Worm (Caenorhabditis elegans) whole organism, mixed stage, embryonic: ENCODE data around the gene F49C12.4.
A peak's percentile ranks its signal among the peaks of the same experiment; 100 is the strongest.

Experiments
- M03D4.4 ChIP-seq: sonication (generic microtip); optimal IDR thresholded peaks from 2 replicates; lab custom pipeline; 2017; ENCODE audit warnings: mild to moderate bottlenecking, missing genetic modification characterization, missing compliant biosample characterization
- bed-3 ChIP-seq: fragments of 200-800 bp; sonication (Bioruptor generic); optimal IDR thresholded peaks from 3 replicates; lab custom pipeline; 2018; ENCODE audit warnings: mild to moderate bottlenecking, missing genetic modification characterization, moderate library complexity, missing compliant biosample characterization
- blmp-1 ChIP-seq: fragments of 150-350 bp; optimal IDR thresholded peaks from 2 replicates; lab custom pipeline; 2014; ENCODE audit warnings: missing biosample characterization, missing genetic modification characterization
- ceh-43 ChIP-seq: fragments of 200-800 bp; sonication (Bioruptor generic); optimal IDR thresholded peaks from 2 replicates; lab custom pipeline; 2018; ENCODE audit warnings: mild to moderate bottlenecking, missing genetic modification characterization, moderate library complexity, missing compliant biosample characterization
- ceh-83 ChIP-seq: fragments of 200-800 bp; sonication (Bioruptor generic); optimal IDR thresholded peaks from 2 replicates; lab custom pipeline; 2018; ENCODE audit warnings: mild to moderate bottlenecking, missing genetic modification characterization, missing compliant biosample characterization
- ces-1 ChIP-seq: fragments of 150-350 bp; optimal IDR thresholded peaks from 2 replicates; lab custom pipeline; 2014; ENCODE audit warnings: missing biosample characterization, missing genetic modification reagents, missing genetic modification characterization
- cnd-1 ChIP-seq: fragments of 200-800 bp; sonication (Bioruptor generic); optimal IDR thresholded peaks from 2 replicates; lab custom pipeline; 2018; ENCODE audit warnings: mild to moderate bottlenecking, missing genetic modification characterization, missing compliant biosample characterization
- drap-1 ChIP-seq: fragments of 200-800 bp; sonication (Bioruptor generic); optimal IDR thresholded peaks from 3 replicates; lab custom pipeline; 2018; ENCODE audit warnings: mild to moderate bottlenecking, missing genetic modification characterization, missing compliant biosample characterization
- elt-1 ChIP-seq: sonication (generic microtip); optimal IDR thresholded peaks from 2 replicates; lab custom pipeline; 2017; ENCODE audit warnings: missing genetic modification characterization, mild to moderate bottlenecking, missing compliant biosample characterization, antibody characterized with exemption, moderate library complexity, borderline replicate concordance; ENCODE audit not compliant: insufficient read depth
- elt-3 ChIP-seq: fragments of 150-350 bp; optimal IDR thresholded peaks from 2 replicates; lab custom pipeline; 2014; ENCODE audit warnings: missing biosample characterization, missing genetic modification characterization
- flh-1 ChIP-seq: fragments of 200-800 bp; sonication (Bioruptor generic); optimal IDR thresholded peaks from 2 replicates; lab custom pipeline; 2018; ENCODE audit warnings: mild to moderate bottlenecking, missing genetic modification characterization, moderate library complexity, missing compliant biosample characterization
- ham-2 ChIP-seq: fragments of 200-800 bp; sonication (Bioruptor generic); optimal IDR thresholded peaks from 2 replicates; lab custom pipeline; 2018; ENCODE audit warnings: mild to moderate bottlenecking, missing genetic modification characterization, missing compliant biosample characterization
- hlh-1 ChIP-seq: fragments of 150-350 bp; optimal IDR thresholded peaks from 2 replicates; lab custom pipeline; 2014; ENCODE audit warnings: missing biosample characterization, missing genetic modification reagents, missing genetic modification characterization
- lin-13 ChIP-seq: fragments of 150-350 bp; optimal IDR thresholded peaks from 2 replicates; lab custom pipeline; 2014; ENCODE audit warnings: missing biosample characterization, missing genetic modification characterization
- lin-32 ChIP-seq: fragments of 200-800 bp; sonication (Bioruptor generic); optimal IDR thresholded peaks from 2 replicates; lab custom pipeline; 2018; ENCODE audit warnings: mild to moderate bottlenecking, missing genetic modification characterization, missing compliant biosample characterization
- lsy-2 ChIP-seq: fragments of 150-350 bp; optimal IDR thresholded peaks from 2 replicates; lab custom pipeline; 2014; ENCODE audit warnings: missing biosample characterization, missing genetic modification characterization
- mab-5 ChIP-seq: fragments of 150-350 bp; optimal IDR thresholded peaks from 2 replicates; lab custom pipeline; 2014; ENCODE audit warnings: missing biosample characterization, missing genetic modification characterization
- mep-1 ChIP-seq: fragments of 150-350 bp; optimal IDR thresholded peaks from 2 replicates; lab custom pipeline; 2017; ENCODE audit warnings: missing biosample characterization, missing genetic modification reagents, missing genetic modification characterization, inconsistent platforms
- mls-2 ChIP-seq: sonication (generic microtip); optimal IDR thresholded peaks from 2 replicates; lab custom pipeline; 2016; ENCODE audit warnings: mild to moderate bottlenecking, missing genetic modification characterization, moderate library complexity, missing compliant biosample characterization
- nhr-12 ChIP-seq: fragments of 150-350 bp; optimal IDR thresholded peaks from 2 replicates; lab custom pipeline; 2014; ENCODE audit warnings: missing biosample characterization, missing genetic modification characterization
- nhr-237 ChIP-seq: fragments of 150-350 bp; optimal IDR thresholded peaks from 2 replicates; lab custom pipeline; 2014; ENCODE audit warnings: missing biosample characterization, missing genetic modification characterization
- nhr-76 ChIP-seq: sonication (generic microtip); optimal IDR thresholded peaks from 2 replicates; lab custom pipeline; 2017; ENCODE audit warnings: missing biosample characterization, missing genetic modification characterization
- sem-2 ChIP-seq: fragments of 200-800 bp; sonication (Bioruptor generic); optimal IDR thresholded peaks from 2 replicates; lab custom pipeline; 2018; ENCODE audit warnings: mild to moderate bottlenecking, missing genetic modification characterization, missing compliant biosample characterization
- snpc-4 ChIP-seq: fragments of 150-350 bp; optimal IDR thresholded peaks from 2 replicates; lab custom pipeline; 2014; ENCODE audit warnings: missing biosample characterization, missing genetic modification characterization
- sptf-1 ChIP-seq: sonication (generic microtip); optimal IDR thresholded peaks from 2 replicates; lab custom pipeline; 2017; ENCODE audit warnings: mild to moderate bottlenecking, missing genetic modification characterization, moderate library complexity, missing compliant biosample characterization
- tbx-8 ChIP-seq: fragments of 200-800 bp; sonication (Bioruptor generic); optimal IDR thresholded peaks from 2 replicates; lab custom pipeline; 2018; ENCODE audit warnings: mild to moderate bottlenecking, missing genetic modification characterization, moderate library complexity, missing compliant biosample characterization
- unc-120 ChIP-seq: sonication (generic microtip); optimal IDR thresholded peaks from 2 replicates; lab custom pipeline; 2017; ENCODE audit warnings: missing genetic modification characterization, missing compliant biosample characterization; ENCODE audit not compliant: poor library complexity, severe bottlenecking
- unc-39 ChIP-seq: fragments of 150-350 bp; optimal IDR thresholded peaks from 2 replicates; lab custom pipeline; 2014; ENCODE audit warnings: missing biosample characterization, missing genetic modification characterization
- unc-62 ChIP-seq: fragments of 150-350 bp; optimal IDR thresholded peaks from 2 replicates; lab custom pipeline; 2014; ENCODE audit warnings: missing biosample characterization, missing genetic modification reagents, missing genetic modification characterization
- zip-8 ChIP-seq: fragments of 150-350 bp; optimal IDR thresholded peaks from 2 replicates; lab custom pipeline; 2014; ENCODE audit warnings: missing biosample characterization, missing genetic modification characterization
- ztf-11 ChIP-seq: fragments of 150-350 bp; optimal IDR thresholded peaks from 2 replicates; lab custom pipeline; 2014; ENCODE audit warnings: missing biosample characterization, missing genetic modification characterization

F49C12.4 gene

DNA sequence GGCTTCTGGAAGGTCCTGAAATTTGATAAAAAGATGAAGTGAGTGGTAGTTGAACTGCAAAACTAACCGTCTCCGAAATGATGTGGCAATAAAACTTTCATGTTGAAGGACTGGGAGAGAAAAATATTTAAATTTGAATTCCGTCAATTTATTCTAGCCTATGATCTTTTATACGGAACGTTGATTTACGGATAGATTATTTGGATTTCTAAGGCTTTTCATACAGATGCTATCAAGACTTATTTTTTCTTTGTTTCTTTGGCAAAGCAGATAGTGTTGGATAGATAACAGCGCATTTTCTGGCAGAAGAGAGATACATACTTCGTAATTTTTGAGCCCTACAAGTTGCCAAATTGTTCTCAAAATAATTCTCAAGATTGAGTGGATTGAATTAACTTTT lies at the start of gene F49C12.4:
Gene F49C12.4 (minus strand): TSS at position 101 of the 400 bp plus-strand sequence.
- TF ChIP-seq ceh-43 (no peak), hlh-1 (tag; lab: Kevin White, UChicago) (no peak), lin-13 (tag; lab: Kevin White, UChicago) (no peak), tbx-8 (GFP tag; lab: Kevin White, UChicago) (no peak), sem-2 (GFP tag; lab: Kevin White, UChicago) (no peak), unc-39 (no peak), elt-1 (tag; lab: Kevin White, UChicago) (peak; percentile 61)
- TF ChIP-seq, all 35 proteins: peak for 1

DNA sequence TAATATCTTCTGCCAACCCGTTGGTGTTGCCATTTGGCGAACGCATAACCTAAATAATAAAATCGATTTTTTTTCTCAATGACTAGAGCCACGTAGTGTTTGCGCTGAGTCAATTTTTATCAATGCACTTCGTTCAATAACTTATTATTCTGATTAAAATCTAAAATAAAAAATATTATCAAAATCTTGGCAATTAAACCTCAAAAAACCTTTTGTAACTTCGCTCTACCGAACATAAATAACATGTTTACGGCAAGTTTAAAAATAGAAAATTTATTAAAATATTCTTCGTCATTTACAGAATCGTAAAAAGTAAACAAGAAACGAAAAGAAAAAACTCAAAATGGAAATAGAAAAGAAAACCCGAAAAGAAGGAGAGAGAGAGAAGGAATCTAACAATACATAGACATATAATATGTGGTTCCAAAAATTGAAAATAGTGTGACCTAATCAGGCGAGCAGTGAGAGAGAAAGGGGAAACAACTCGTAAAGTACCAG lies 39.3 kb upstream of the F49C12.4 start, which contains the start of gene pigc-1:
Gene pigc-1 (minus strand): TSS at position 51 of the 498 bp plus-strand sequence.
- no peak for TF ChIP-seq sptf-1 (tag; lab: Kevin White, UChicago)
- TF ChIP-seq lin-32 (GFP tag; lab: Kevin White, UChicago): no peak
- TF ChIP-seq cnd-1 (tag; lab: Kevin White, UChicago): no peak
- TF ChIP-seq mep-1 (tag; lab: Kevin White, UChicago): no peak
- TF ChIP-seq M03D4.4: no peak
- TF ChIP-seq ham-2 (GFP tag; lab: Kevin White, UChicago): no peak
- no peak for TF ChIP-seq ceh-83 (GFP tag; lab: Kevin White, UChicago)
- no peak for TF ChIP-seq elt-3
- TF ChIP-seq blmp-1 (tag; lab: Kevin White, UChicago): no peak
- TF ChIP-seq zip-8 (tag; lab: Kevin White, UChicago): no peak
- TF ChIP-seq ceh-43: no peak
- TF ChIP-seq tbx-8 (GFP tag; lab: Kevin White, UChicago): no peak
- TF ChIP-seq mab-5 (tag; lab: Kevin White, UChicago): no peak
- TF ChIP-seq unc-39: no peak
- no peak for TF ChIP-seq drap-1 (GFP tag; lab: Kevin White, UChicago)
- no peak for TF ChIP-seq nhr-12
- TF ChIP-seq mls-2: no peak

DNA sequence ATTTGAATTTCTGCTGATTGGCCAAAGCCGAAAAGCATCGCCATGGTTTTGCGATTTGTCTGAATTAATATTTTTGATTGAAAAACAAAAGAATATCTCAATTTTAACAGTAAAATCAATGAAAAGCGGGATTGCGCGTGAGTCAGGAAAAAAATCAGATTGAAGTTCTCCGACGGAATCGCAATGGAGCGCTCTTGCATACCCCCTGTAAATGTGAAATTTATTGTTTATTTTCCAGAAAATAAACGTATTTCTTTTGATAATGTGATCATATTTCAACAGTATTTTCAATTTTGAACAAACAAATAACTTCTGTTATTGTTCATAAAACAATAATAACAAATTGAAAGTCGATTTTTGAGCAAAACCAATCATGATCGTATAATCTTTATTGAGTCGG lies 37.7 kb upstream of the F49C12.4 start, which contains the start of gene vps-26:
Gene vps-26 (minus strand): TSS at position 200 of the 400 bp plus-strand sequence.
- TF ChIP-seq ces-1 (GFP tag; lab: Kevin White, UChicago): peak; percentile 5
- peak; percentile 7 for TF ChIP-seq mep-1 (tag; lab: Kevin White, UChicago)
- TF ChIP-seq unc-62 (GFP tag; lab: Kevin White, UChicago): no peak

DNA sequence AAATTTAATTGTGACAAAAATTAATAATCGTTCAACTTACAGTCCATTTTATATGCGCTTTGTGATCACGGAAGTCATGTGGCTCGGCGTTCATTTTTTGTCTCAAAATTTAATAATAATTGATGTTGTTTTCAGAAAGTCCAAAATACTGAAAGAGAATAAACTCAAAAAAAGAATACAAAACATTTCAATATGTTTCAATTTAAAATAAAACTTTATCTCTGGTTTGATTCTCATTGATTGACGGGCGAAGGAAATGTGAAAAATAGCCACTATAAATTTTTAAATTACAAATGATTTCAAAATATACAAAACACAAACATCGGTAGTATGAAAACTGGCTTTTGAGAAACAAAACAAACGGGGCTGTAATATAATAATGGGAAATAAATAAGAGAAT lies 35.3 kb upstream of the F49C12.4 start, which contains the start of gene T20D3.6:
Gene T20D3.6 (minus strand): TSS at position 101 of the 400 bp plus-strand sequence.
- TF ChIP-seq snpc-4 (no peak), lin-32 (GFP tag; lab: Kevin White, UChicago) (no peak), blmp-1 (tag; lab: Kevin White, UChicago) (no peak), mab-5 (tag; lab: Kevin White, UChicago) (no peak), sem-2 (GFP tag; lab: Kevin White, UChicago) (no peak), lin-13 (tag; lab: Kevin White, UChicago) (no peak), cnd-1 (tag; lab: Kevin White, UChicago) (no peak), nhr-237 (tag; lab: Kevin White, UChicago) (no peak), unc-120 (tag; lab: Kevin White, UChicago) (no peak), zip-8 (tag; lab: Kevin White, UChicago) (no peak), ham-2 (GFP tag; lab: Kevin White, UChicago) (no peak), elt-3 (no peak), unc-62 (GFP tag; lab: Kevin White, UChicago) (no peak), hlh-1 (tag; lab: Kevin White, UChicago) (no peak), mep-1 (tag; lab: Kevin White, UChicago) (no peak)

DNA sequence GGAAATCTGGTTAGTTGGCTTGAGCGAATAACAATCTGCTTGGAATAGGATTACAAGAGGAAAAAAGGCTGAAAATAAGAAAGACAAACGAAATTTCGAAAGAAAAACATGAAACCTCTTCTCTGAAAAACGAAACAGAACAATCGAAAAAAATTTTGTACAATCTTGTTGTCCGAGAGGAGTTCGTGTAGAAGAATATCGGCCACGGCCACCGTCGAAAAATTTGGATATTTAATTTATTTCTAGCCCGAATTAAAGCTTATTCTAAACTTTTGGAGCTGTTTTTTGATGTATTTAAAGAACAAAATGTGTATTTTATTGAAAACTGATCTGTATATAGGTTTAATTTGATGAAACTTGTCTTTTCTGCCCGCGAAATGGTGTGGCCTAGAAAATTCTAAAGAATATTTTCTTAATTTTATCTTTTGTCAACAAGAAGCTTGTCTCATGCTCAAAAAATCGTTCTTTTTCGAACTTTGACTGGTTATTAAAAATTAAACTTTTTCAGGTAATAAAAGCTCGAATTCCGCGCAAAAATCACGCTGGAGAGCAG lies 32.7 kb upstream of the F49C12.4 start, which contains the start of gene T20D3.5:
Gene T20D3.5 (plus strand): TSS at position 503 of the 553 bp plus-strand sequence.
- TF ChIP-seq zip-8 (tag; lab: Kevin White, UChicago): no peak
- no peak for TF ChIP-seq unc-62 (GFP tag; lab: Kevin White, UChicago)
- TF ChIP-seq ces-1 (GFP tag; lab: Kevin White, UChicago): no peak
- TF ChIP-seq nhr-237 (tag; lab: Kevin White, UChicago): no peak
- TF ChIP-seq nhr-12: no peak
- TF ChIP-seq nhr-76 (tag; lab: Kevin White, UChicago): no peak
- TF ChIP-seq ceh-83 (GFP tag; lab: Kevin White, UChicago): no peak
- TF ChIP-seq ztf-11 (tag; lab: Kevin White, UChicago): no peak
- no peak for TF ChIP-seq tbx-8 (GFP tag; lab: Kevin White, UChicago)
- no peak for TF ChIP-seq elt-3
- TF ChIP-seq mab-5 (tag; lab: Kevin White, UChicago): no peak
- no peak for TF ChIP-seq unc-39
- no peak for TF ChIP-seq bed-3 (GFP tag; lab: Kevin White, UChicago)
- TF ChIP-seq lsy-2 (tag; lab: Kevin White, UChicago): no peak
- TF ChIP-seq mls-2: no peak
- TF ChIP-seq elt-1 (tag; lab: Kevin White, UChicago): no peak
- TF ChIP-seq snpc-4: no peak
- TF ChIP-seq drap-1 (GFP tag; lab: Kevin White, UChicago): no peak
- no peak for TF ChIP-seq flh-1 (GFP tag; lab: Kevin White, UChicago)
- TF ChIP-seq unc-120 (tag; lab: Kevin White, UChicago): no peak
